Fruit fly (Drosophila melanogaster) whole organism, pupa: ENCODE measurements around the gene CG43679.

ENCODE experiments used
- CG10348 ChIP-seq: fragments of 200-800 bp; sonication (Bioruptor generic); IDR thresholded peaks from 2 replicates; pipeline ENCODE4 v1.3.6; 2022; ENCODE audit warnings: missing biosample characterization, missing genetic modification characterization
- CG12605 ChIP-seq: fragments of 200-800 bp; sonication (Bioruptor generic); IDR thresholded peaks from 2 replicates; pipeline ENCODE4 v1.3.6; 2022; ENCODE audit warnings: missing biosample characterization, missing genetic modification characterization
- CG13204 ChIP-seq: fragments of 200-800 bp; sonication (Bioruptor generic); optimal IDR thresholded peaks from 2 replicates; lab custom pipeline; 2018; ENCODE audit warnings: missing biosample characterization, mild to moderate bottlenecking, missing genetic modification characterization, moderate library complexity
- CG14655 ChIP-seq: fragments of 200-800 bp; sonication (Bioruptor generic); optimal IDR thresholded peaks from 3 replicates; lab custom pipeline; 2017; ENCODE audit warnings: mild to moderate bottlenecking, missing biosample characterization, missing genetic modification reagents, missing genetic modification characterization
- CG15710 ChIP-seq: fragments of 200-800 bp; sonication (Bioruptor generic); optimal IDR thresholded peaks from 2 replicates; lab custom pipeline; 2018; ENCODE audit warnings: missing biosample characterization, mild to moderate bottlenecking, missing genetic modification characterization, moderate library complexity
- CG17806 ChIP-seq: fragments of 200-800 bp; sonication (Bioruptor generic); optimal IDR thresholded peaks from 2 replicates; lab custom pipeline; 2018; ENCODE audit warnings: missing biosample characterization, mild to moderate bottlenecking, missing genetic modification characterization, moderate library complexity
- CG32121 ChIP-seq: fragments of 200-800 bp; sonication (Bioruptor generic); IDR thresholded peaks from 2 replicates; pipeline ENCODE4 v1.3.6; 2022; ENCODE audit warnings: missing biosample characterization, missing genetic modification characterization
- CG34367 ChIP-seq: fragments of 200-800 bp; sonication (Bioruptor generic); optimal IDR thresholded peaks from 2 replicates; lab custom pipeline; 2018; ENCODE audit warnings: missing biosample characterization, mild to moderate bottlenecking, missing genetic modification characterization
- CG4496 ChIP-seq: fragments of 200-800 bp; sonication (Bioruptor generic); IDR thresholded peaks from 3 replicates; pipeline ENCODE4 v1.3.6; 2022; ENCODE audit warnings: missing biosample characterization, missing genetic modification characterization
- CG8159 ChIP-seq: fragments of 200-800 bp; sonication (Bioruptor generic); optimal IDR thresholded peaks from 3 replicates; lab custom pipeline; 2018; ENCODE audit warnings: missing biosample characterization, mild to moderate bottlenecking, missing genetic modification characterization, moderate library complexity
- CG8301 ChIP-seq: fragments of 200-800 bp; sonication (Bioruptor generic); optimal IDR thresholded peaks from 2 replicates; lab custom pipeline; 2018; ENCODE audit warnings: missing biosample characterization, mild to moderate bottlenecking, missing genetic modification characterization
- CG9948 ChIP-seq: fragments of 200-800 bp; sonication (Bioruptor generic); optimal IDR thresholded peaks from 2 replicates; lab custom pipeline; 2018; ENCODE audit warnings: missing biosample characterization, mild to moderate bottlenecking, missing genetic modification characterization, moderate library complexity
- D1 ChIP-seq: fragments of 200-800 bp; sonication (Bioruptor generic); optimal IDR thresholded peaks from 2 replicates; lab custom pipeline; 2018; ENCODE audit warnings: missing biosample characterization, mild to moderate bottlenecking, missing genetic modification characterization, moderate library complexity
- EcR ChIP-seq: fragments of 200-800 bp; sonication (Bioruptor generic); optimal IDR thresholded peaks from 3 replicates; lab custom pipeline; 2019; ENCODE audit warnings: missing biosample characterization, missing genetic modification characterization, mild to moderate bottlenecking, moderate library complexity, missing genetic modification reagents
- Ets98B ChIP-seq: fragments of 200-800 bp; sonication (Bioruptor generic); IDR thresholded peaks from 2 replicates; pipeline ENCODE4 v1.3.6; 2022; ENCODE audit warnings: missing biosample characterization, missing genetic modification characterization
- Pif1A ChIP-seq: fragments of 200-800 bp; sonication (Bioruptor generic); optimal IDR thresholded peaks from 3 replicates; lab custom pipeline; 2016; ENCODE audit warnings: missing biosample characterization, missing genetic modification characterization
- Pif1B ChIP-seq: fragments of 200-800 bp; sonication (Bioruptor generic); optimal IDR thresholded peaks from 3 replicates; lab custom pipeline; 2016; ENCODE audit warnings: missing biosample characterization, missing genetic modification characterization
- Snoo ChIP-seq: fragments of 200-800 bp; sonication (Bioruptor generic); optimal IDR thresholded peaks from 3 replicates; lab custom pipeline; 2017; ENCODE audit warnings: missing biosample characterization, mild to moderate bottlenecking, missing genetic modification characterization, inconsistent platforms
- fd96Ca ChIP-seq: fragments of 200-800 bp; sonication (Bioruptor generic); IDR thresholded peaks from 3 replicates; pipeline ENCODE4 v1.3.6; 2022; ENCODE audit warnings: missing biosample characterization, missing genetic modification characterization
- gl ChIP-seq: fragments of 200-800 bp; sonication (Bioruptor generic); optimal IDR thresholded peaks from 2 replicates; lab custom pipeline; 2018; ENCODE audit warnings: missing biosample characterization, mild to moderate bottlenecking, missing genetic modification characterization
- rn ChIP-seq: fragments of 200-800 bp; sonication (Bioruptor generic); IDR thresholded peaks from 2 replicates; pipeline ENCODE4 v1.3.6; 2022; ENCODE audit warnings: missing biosample characterization, missing genetic modification characterization

Gene CG43679

dm6 chr3L:15050109-15050508 is 1.1 kb downstream of the CG43679 start, which contains the start of gene CG18581:
CG18581 (minus strand) TSS chr3L:15050209.
- TF ChIP-seq Pif1B (GFP tag; lab: Kevin White, UChicago) = no peak
- TF ChIP-seq CG13204 (GFP tag; lab: Kevin White, UChicago) = no peak
- TF ChIP-seq Pif1A (GFP tag; lab: Kevin White, UChicago) = no peak
- TF ChIP-seq CG4496 (GFP tag; lab: Robert Waterston, UW) = no peak
- no peak for TF ChIP-seq CG10348 (GFP tag; lab: Robert Waterston, UW)
- no peak for TF ChIP-seq CG12605
- no peak for TF ChIP-seq CG8301 (tag; lab: Kevin White, UChicago)
- TF ChIP-seq CG17806 (tag; lab: Kevin White, UChicago) = no peak
- no peak for TF ChIP-seq rn
- TF ChIP-seq Ets98B (GFP tag; lab: Robert Waterston, UW) = no peak
- TF ChIP-seq CG32121 (GFP tag; lab: Robert Waterston, UW) = no peak
- TF ChIP-seq EcR (GFP tag; lab: Kevin White, UChicago) = no peak
- TF ChIP-seq CG8159 (tag; lab: Kevin White, UChicago) = no peak
- no peak for TF ChIP-seq CG14655 (GFP tag; lab: Kevin White, UChicago)
- no peak for TF ChIP-seq fd96Ca (GFP tag; lab: Robert Waterston, UW)
- TF ChIP-seq CG34367 = no peak
- no peak for TF ChIP-seq Snoo

DNA sequence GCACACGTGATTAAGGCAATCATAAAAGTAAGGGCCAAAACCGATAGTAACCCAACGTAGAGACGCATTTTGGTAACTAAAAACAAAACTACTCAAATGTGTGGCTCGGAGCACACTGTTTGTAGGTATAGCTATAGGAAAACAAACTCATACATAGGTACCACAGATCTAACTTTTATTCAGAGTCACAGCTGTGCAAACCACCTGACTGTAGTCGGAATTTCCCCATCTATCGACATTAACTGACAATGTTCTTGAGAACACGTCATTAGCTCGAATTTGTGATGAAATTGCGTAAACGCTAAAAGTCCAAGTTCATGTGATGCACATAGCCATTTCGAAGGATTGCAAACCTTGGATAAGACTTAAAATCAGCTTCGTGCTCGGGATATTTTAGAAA is 1.8 kb downstream of the CG43679 start, which contains the start of gene CG43678:
Gene CG43678 (minus strand): TSS at position 101 of the 400 bp plus-strand sequence.
- no peak for TF ChIP-seq CG12605
- TF ChIP-seq CG32121 (GFP tag; lab: Robert Waterston, UW) = no peak
- TF ChIP-seq CG14655 (GFP tag; lab: Kevin White, UChicago) = no peak
- no peak for TF ChIP-seq rn

DNA sequence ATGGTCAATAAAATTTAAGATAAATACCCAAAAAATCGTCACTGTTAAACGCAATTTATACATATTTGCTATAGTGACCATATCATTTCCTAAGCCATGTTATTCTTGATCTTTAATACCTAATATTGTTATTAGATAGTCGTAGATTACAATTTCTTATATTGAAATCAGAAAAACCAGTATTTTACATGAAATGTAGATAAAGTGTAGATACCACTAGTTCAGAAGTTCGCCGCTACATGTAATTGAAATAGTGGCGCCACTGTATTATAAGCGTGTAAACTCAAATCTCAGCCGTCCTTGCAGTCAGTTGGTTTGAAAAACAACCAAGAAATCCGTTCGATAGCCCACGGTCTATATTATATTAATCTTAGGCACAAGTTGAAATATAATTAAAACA is 3.1 kb downstream of the CG43679 start:
- no peak for TF ChIP-seq Snoo
- no peak for TF ChIP-seq CG17806 (tag; lab: Kevin White, UChicago)
- no peak for TF ChIP-seq CG10348 (GFP tag; lab: Robert Waterston, UW)
- TF ChIP-seq CG14655 (GFP tag; lab: Kevin White, UChicago) = no peak
- no peak for TF ChIP-seq CG8159 (tag; lab: Kevin White, UChicago)
- no peak for TF ChIP-seq gl
- no peak for TF ChIP-seq Pif1B (GFP tag; lab: Kevin White, UChicago)
- TF ChIP-seq CG4496 (GFP tag; lab: Robert Waterston, UW) = no peak
- no peak for TF ChIP-seq rn
- TF ChIP-seq CG34367 = no peak
- TF ChIP-seq CG12605 = no peak
- TF ChIP-seq Ets98B (GFP tag; lab: Robert Waterston, UW) = no peak
- TF ChIP-seq CG13204 (GFP tag; lab: Kevin White, UChicago) = no peak
- TF ChIP-seq CG9948 (tag; lab: Kevin White, UChicago) = no peak
- TF ChIP-seq EcR (GFP tag; lab: Kevin White, UChicago) = no peak
- TF ChIP-seq, all 21 proteins: peak for 0

DNA sequence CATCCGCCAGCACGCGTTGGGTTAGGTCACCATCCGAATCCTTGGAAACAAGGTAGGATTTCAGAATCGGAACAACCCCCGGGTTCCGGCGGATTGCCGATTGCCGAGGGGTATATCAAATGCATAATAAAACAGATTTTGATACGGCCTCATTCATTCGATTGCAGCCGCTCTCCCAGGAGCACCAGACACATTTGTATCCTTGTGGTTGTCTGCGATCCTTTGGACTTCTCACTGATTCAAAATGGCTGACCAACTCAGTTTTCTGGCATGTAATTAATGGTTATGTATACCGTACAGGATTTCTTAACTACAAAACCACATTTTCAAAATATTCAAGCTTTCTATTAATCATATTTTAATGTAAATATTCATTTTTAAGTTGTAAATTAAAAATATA is 3.6 kb downstream of the CG43679 start:
- TF ChIP-seq D1 (tag; lab: Kevin White, UChicago) = no peak
- TF ChIP-seq Pif1B (GFP tag; lab: Kevin White, UChicago) = no peak
- TF ChIP-seq CG13204 (GFP tag; lab: Kevin White, UChicago) = no peak
- no peak for TF ChIP-seq CG10348 (GFP tag; lab: Robert Waterston, UW)
- TF ChIP-seq Ets98B (GFP tag; lab: Robert Waterston, UW) = no peak
- no peak for TF ChIP-seq Snoo
- TF ChIP-seq rn = no peak
- no peak for TF ChIP-seq CG4496 (GFP tag; lab: Robert Waterston, UW)
- no peak for TF ChIP-seq CG8159 (tag; lab: Kevin White, UChicago)
- TF ChIP-seq CG14655 (GFP tag; lab: Kevin White, UChicago) = no peak
- no peak for TF ChIP-seq fd96Ca (GFP tag; lab: Robert Waterston, UW)
- no peak for TF ChIP-seq CG9948 (tag; lab: Kevin White, UChicago)
- TF ChIP-seq gl = no peak
- TF ChIP-seq CG17806 (tag; lab: Kevin White, UChicago) = no peak
- no peak for TF ChIP-seq CG8301 (tag; lab: Kevin White, UChicago)

- TF ChIP-seq EcR (GFP tag; lab: Kevin White, UChicago) = no peak
- no peak for TF ChIP-seq Pif1B (GFP tag; lab: Kevin White, UChicago)
- no peak for TF ChIP-seq CG8301 (tag; lab: Kevin White, UChicago)
- no peak for TF ChIP-seq CG9948 (tag; lab: Kevin White, UChicago)
- no peak for TF ChIP-seq Ets98B (GFP tag; lab: Robert Waterston, UW)
- no peak for TF ChIP-seq CG12605
These were observed 6.1 kb downstream of the CG43679 start for dm6 chr3L:15045114-15045513.

DNA sequence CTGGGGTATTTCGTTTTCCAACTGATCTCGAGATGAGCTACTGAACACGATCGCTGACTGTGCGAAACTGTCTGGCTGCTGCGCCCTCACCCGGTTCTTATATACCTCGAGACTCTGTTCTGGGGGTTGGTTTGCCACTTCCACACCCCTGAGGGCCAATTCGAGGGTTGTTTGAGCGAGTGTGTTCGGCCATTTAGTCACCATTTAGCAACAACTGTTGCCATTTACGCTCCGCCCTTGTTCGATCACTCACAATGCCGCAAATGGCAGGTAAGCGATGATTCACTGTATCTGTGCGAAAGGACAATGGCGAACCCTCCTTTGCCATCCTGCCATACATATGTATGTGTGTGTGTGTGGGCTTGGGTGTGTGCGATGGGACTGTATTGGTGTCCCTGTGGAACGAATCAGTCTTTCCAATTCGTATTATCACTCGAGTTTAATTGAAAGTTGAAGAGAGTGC is 7.3 kb downstream of the CG43679 start, which contains the start of gene ind:
Gene ind (minus strand): TSS at position 51 of the 463 bp plus-strand sequence.
- no peak for TF ChIP-seq CG34367
- no peak for TF ChIP-seq Ets98B (GFP tag; lab: Robert Waterston, UW)
- no peak for TF ChIP-seq CG32121 (GFP tag; lab: Robert Waterston, UW)
- TF ChIP-seq D1 (tag; lab: Kevin White, UChicago) = no peak
- TF ChIP-seq EcR (GFP tag; lab: Kevin White, UChicago) = no peak
- TF ChIP-seq CG10348 (GFP tag; lab: Robert Waterston, UW) = no peak
- TF ChIP-seq CG13204 (GFP tag; lab: Kevin White, UChicago) = no peak
- TF ChIP-seq CG8301 (tag; lab: Kevin White, UChicago) = no peak
- no peak for TF ChIP-seq Snoo
- TF ChIP-seq CG9948 (tag; lab: Kevin White, UChicago) = no peak
- TF ChIP-seq rn = no peak
- TF ChIP-seq CG17806 (tag; lab: Kevin White, UChicago) = no peak
- TF ChIP-seq fd96Ca (GFP tag; lab: Robert Waterston, UW) = no peak
- TF ChIP-seq CG4496 (GFP tag; lab: Robert Waterston, UW) = no peak
- no peak for TF ChIP-seq CG15710 (tag; lab: Kevin White, UChicago)
- TF ChIP-seq Pif1B (GFP tag; lab: Kevin White, UChicago) = no peak
- TF ChIP-seq, all 21 proteins: peak for 0
